Worm (Caenorhabditis elegans): ENCODE data around the gene brc-1.

brc-1 gene

DNA sequence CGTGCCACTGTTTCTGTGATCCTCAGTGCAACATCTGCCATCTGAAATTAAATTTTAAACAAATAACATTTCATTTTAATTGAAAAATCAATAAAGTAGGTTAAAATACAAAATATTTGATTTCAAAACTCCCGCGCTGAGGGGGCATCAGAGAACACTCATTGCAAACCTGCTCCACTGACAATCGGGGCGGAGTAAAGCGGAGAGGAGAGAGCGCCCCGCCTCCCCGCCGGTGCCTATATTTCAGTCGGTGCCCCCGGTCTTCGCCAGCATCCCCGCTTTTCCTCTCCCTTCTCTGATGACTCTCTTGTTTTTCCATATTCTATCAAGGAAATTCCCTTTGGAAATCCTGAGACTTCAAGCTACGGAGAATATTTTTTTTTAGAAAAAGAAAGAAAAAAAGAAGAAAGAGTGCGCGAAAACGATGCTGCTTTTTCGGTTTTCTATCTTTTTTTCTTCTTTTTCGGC, at the start of gene brc-1 (continued):
- TF ChIP-seq attf-6 (GFP tag; IDR thresholded peaks at IDR 0.05) (no peak), F49E8.2 (tag; optimal IDR thresholded peaks at IDR 0.05; ENCODE audit: insufficient read depth) (no peak), nfyb-1 (GFP tag; IDR thresholded peaks at IDR 0.05) (peak; percentile 68), pbrm-1 (GFP tag; IDR thresholded peaks at IDR 0.05) (peak; percentile 64; the same call in 1 of the 2 replicates), Y56A3A.18 (GFP tag; IDR thresholded peaks at IDR 0.05) (no peak), lin-35 (GFP tag; optimal IDR thresholded peaks at IDR 0.05) (peak in 2 of 3 experiments; percentile 41 to 92), athp-1 (tag; optimal IDR thresholded peaks at IDR 0.05) (peak; percentile 42), snpc-4 (GFP tag; optimal IDR thresholded peaks at IDR 0.05) (no peak), snpc-4 (tag; optimal IDR thresholded peaks at IDR 0.05) (peak in 3 of 4 experiments; percentile 27 to 57 (median 57)), lin-54 (GFP tag; optimal IDR thresholded peaks at IDR 0.05) (peak; percentile 91), xnd-1 (tag; optimal IDR thresholded peaks at IDR 0.05) (no peak), nhr-90 (tag; optimal IDR thresholded peaks at IDR 0.05) (peak; percentile 46), lir-1 (GFP tag; conservative IDR thresholded peaks at IDR 0.05) (peak; percentile 53; the same call in 1 of the 2 replicates), C06A6.2 (GFP tag; conservative IDR thresholded peaks at IDR 0.05) (peak; percentile 79), zim-3 (tag; optimal IDR thresholded peaks at IDR 0.05) (no peak), ceh-79 (tag; optimal IDR thresholded peaks at IDR 0.05) (no peak), tbx-9 (tag; optimal IDR thresholded peaks at IDR 0.05; ENCODE audit: borderline replicate concordance) (no peak), madf-3 (GFP tag; IDR thresholded peaks at IDR 0.05) (0 out of 2 replicates have a peak, but pooled peaks have one; percentile 45), attf-5 (GFP tag; optimal IDR thresholded peaks at IDR 0.05) (peak; percentile 94), lin-40 (tag; optimal IDR thresholded peaks at IDR 0.05) (peak; percentile 75), mel-28 (tag; optimal IDR thresholded peaks at IDR 0.05; ENCODE audit: borderline replicate concordance) (no peak), ceh-27 (GFP tag; optimal IDR thresholded peaks at IDR 0.05) (peak; percentile 71), sptf-2 (GFP tag; optimal IDR thresholded peaks at IDR 0.05) (no peak), egrh-3 (GFP tag; IDR thresholded peaks at IDR 0.05) (peak; percentile 91), ceh-58 (GFP tag; IDR thresholded peaks at IDR 0.05) (no peak), ztf-6 (GFP tag; IDR thresholded peaks at IDR 0.05) (peak; percentile 14; the same call in 1 of the 2 replicates), T07F8.4 (tag; optimal IDR thresholded peaks at IDR 0.05) (no peak), lsl-1 (GFP tag; optimal IDR thresholded peaks at IDR 0.05) (peak; percentile 1), him-1 (tag; optimal IDR thresholded peaks at IDR 0.05) (no peak), ama-1 (optimal IDR thresholded peaks at IDR 0.05) (peak; percentile 93), ama-1 (GFP tag; optimal IDR thresholded peaks at IDR 0.05) (peak in 1 of 2 experiments; percentile 15), F23B12.7 (tag; optimal IDR thresholded peaks at IDR 0.05; ENCODE audit: insufficient read depth) (peak; percentile 77), F37B4.10 (GFP tag; IDR thresholded peaks at IDR 0.05) (no peak)

DNA sequence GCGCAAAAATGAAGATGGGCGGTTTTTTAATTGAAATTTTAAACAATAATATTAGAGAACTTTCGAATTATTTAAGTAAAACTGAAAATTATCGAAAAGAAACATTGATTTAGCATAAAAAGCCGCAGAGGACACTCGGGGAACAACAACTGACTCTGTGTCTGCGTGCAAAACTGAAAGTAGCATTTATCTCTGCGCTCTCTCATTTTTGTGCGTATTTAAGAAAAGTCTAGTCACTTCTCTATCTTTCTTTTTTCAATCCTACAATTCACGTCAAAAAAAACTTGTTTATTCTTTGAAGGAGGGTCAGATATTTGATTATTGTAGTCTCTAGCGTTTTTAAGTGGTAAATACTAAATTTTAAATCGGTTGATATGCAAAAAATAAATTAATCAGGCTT, 45.4 kb upstream of the brc-1 start:
- no peak for TF ChIP-seq rcor-1 (GFP tag; IDR thresholded peaks at IDR 0.05)
- TF ChIP-seq lin-40 (tag; optimal IDR thresholded peaks at IDR 0.05) = peak; percentile 32
- TF ChIP-seq attf-5 (GFP tag; optimal IDR thresholded peaks at IDR 0.05) = peak; percentile 6
- TF ChIP-seq somi-1 (GFP tag; optimal IDR thresholded peaks at IDR 0.05) = peak; percentile 7
- peak; percentile 54; the same call in 1 of the 2 replicates for TF ChIP-seq hmg-1.2 (GFP tag; IDR thresholded peaks at IDR 0.05)
- no peak for TF ChIP-seq let-607 (tag; optimal IDR thresholded peaks at IDR 0.05)
- peak; percentile 2 for TF ChIP-seq K12H6.12 (tag; optimal IDR thresholded peaks at IDR 0.05)
- no peak for TF ChIP-seq ztf-22 (GFP tag; optimal IDR thresholded peaks at IDR 0.05)
- TF ChIP-seq cebp-1 (GFP tag; IDR thresholded peaks at IDR 0.05) = no peak
- TF ChIP-seq cebp-1 (tag; optimal IDR thresholded peaks at IDR 0.05) = peak; percentile 36
- no peak for TF ChIP-seq ceh-58 (GFP tag; IDR thresholded peaks at IDR 0.05)
- no peak for TF ChIP-seq F39B2.1 (GFP tag; IDR thresholded peaks at IDR 0.05)
- no peak for TF ChIP-seq chd-7 (tag; optimal IDR thresholded peaks at IDR 0.05)
- no peak for TF ChIP-seq F37B4.10 (GFP tag; IDR thresholded peaks at IDR 0.05)
- TF ChIP-seq nhr-179 (tag; optimal IDR thresholded peaks at IDR 0.05) = no peak
- no peak for TF ChIP-seq sdz-38 (tag; optimal IDR thresholded peaks at IDR 0.05)
- no peak for TF ChIP-seq attf-3 (GFP tag; conservative IDR thresholded peaks at IDR 0.05)
- TF ChIP-seq Y53G8AR.9 (GFP tag; conservative IDR thresholded peaks at IDR 0.05) = 0 out of 2 replicates have a peak, but pooled peaks have one; percentile 58
